Worm (Caenorhabditis elegans) whole organism, young adult: ENCODE data around the gene tcc-1.
A peak's percentile ranks its signal among the peaks of the same experiment; 100 is the strongest.

Experiments
- B0261.1 ChIP-seq: sonication (generic microtip); optimal IDR thresholded peaks from 2 replicates; lab custom pipeline; 2016; ENCODE audit warnings: mild to moderate bottlenecking, missing genetic modification characterization, moderate library complexity, missing compliant biosample characterization
- B0336.3 ChIP-seq: fragments of 200-800 bp; sonication (Bioruptor generic); IDR thresholded peaks from 2 replicates; pipeline ENCODE4 v1.3.6; 2022; ENCODE audit warnings: missing genetic modification characterization, missing compliant biosample characterization
- C06A6.2 ChIP-seq: fragments of 200-800 bp; sonication (Bioruptor generic); conservative IDR thresholded peaks from 2 replicates; pipeline ENCODE4 v1.3.6; 2022; ENCODE audit warnings: missing genetic modification characterization, missing compliant biosample characterization
- F57A8.1 ChIP-seq: fragments of 200-800 bp; sonication (Bioruptor generic); optimal IDR thresholded peaks from 2 replicates; lab custom pipeline; 2018; ENCODE audit warnings: mild to moderate bottlenecking, missing genetic modification characterization, moderate library complexity, missing compliant biosample characterization
- T07F8.4 ChIP-seq: sonication (generic microtip); optimal IDR thresholded peaks from 2 replicates; lab custom pipeline; 2016; ENCODE audit warnings: mild to moderate bottlenecking, missing genetic modification characterization, moderate library complexity, missing compliant biosample characterization
- bed-2 ChIP-seq: fragments of 200-800 bp; sonication (Bioruptor generic); IDR thresholded peaks from 2 replicates; pipeline ENCODE4 v1.3.6; 2022; ENCODE audit warnings: missing genetic modification reagents, missing genetic modification characterization, missing compliant biosample characterization
- cebp-1 ChIP-seq, 2 experiments: fragments of 200-800 bp in 1 of 2; sonication (Bioruptor generic) in 1 of 2; sonication (generic microtip) in 1 of 2; IDR thresholded peaks in 1 of 2; optimal IDR thresholded peaks in 1 of 2; 2 replicates each; pipeline versions ENCODE4 v1.3.6 to Lab custom; 2017 to 2022; ENCODE audit warnings: missing compliant biosample characterization in 2 of 2, missing genetic modification characterization in 2 of 2, mild to moderate bottlenecking in 1 of 2, missing genetic modification reagents in 1 of 2, moderate library complexity in 1 of 2
- ceh-58 ChIP-seq: fragments of 200-800 bp; sonication (Bioruptor generic); IDR thresholded peaks from 2 replicates; pipeline ENCODE4 v1.3.6; 2022; ENCODE audit warnings: missing genetic modification characterization, missing compliant biosample characterization
- ceh-79 ChIP-seq: sonication (generic microtip); optimal IDR thresholded peaks from 2 replicates; lab custom pipeline; 2017; ENCODE audit warnings: mild to moderate bottlenecking, missing genetic modification characterization, missing compliant biosample characterization
- chd-7 ChIP-seq: sonication (generic microtip); optimal IDR thresholded peaks from 2 replicates; lab custom pipeline; 2016; ENCODE audit warnings: mild to moderate bottlenecking, missing genetic modification characterization, moderate library complexity, missing compliant biosample characterization
- dox-1 ChIP-seq: fragments of 200-800 bp; sonication (Bioruptor generic); IDR thresholded peaks from 2 replicates; pipeline ENCODE4 v1.3.6; 2022; ENCODE audit warnings: missing genetic modification reagents, missing genetic modification characterization, missing compliant biosample characterization
- dpff-1 ChIP-seq: sonication (generic microtip); optimal IDR thresholded peaks from 2 replicates; lab custom pipeline; 2017; ENCODE audit warnings: mild to moderate bottlenecking, missing genetic modification characterization, missing compliant biosample characterization
- egl-44 ChIP-seq: fragments of 200-800 bp; sonication (Bioruptor generic); IDR thresholded peaks from 2 replicates; pipeline ENCODE4 v1.3.6; 2022; ENCODE audit warnings: missing genetic modification reagents, missing genetic modification characterization, missing compliant biosample characterization
- egrh-3 ChIP-seq: fragments of 200-800 bp; sonication (Bioruptor generic); IDR thresholded peaks from 2 replicates; pipeline ENCODE4 v1.3.6; 2022; ENCODE audit warnings: missing genetic modification reagents, missing genetic modification characterization, missing compliant biosample characterization
- gei-17 ChIP-seq: fragments of 200-800 bp; sonication (Bioruptor generic); optimal IDR thresholded peaks from 2 replicates; lab custom pipeline; 2018; ENCODE audit warnings: mild to moderate bottlenecking, missing genetic modification characterization, missing compliant biosample characterization
- hmg-1.2 ChIP-seq: fragments of 200-800 bp; sonication (Bioruptor generic); IDR thresholded peaks from 2 replicates; pipeline ENCODE4 v1.3.6; 2022; ENCODE audit warnings: missing genetic modification reagents, missing genetic modification characterization, missing compliant biosample characterization
- hmg-20 ChIP-seq: fragments of 200-800 bp; sonication (Bioruptor generic); IDR thresholded peaks from 2 replicates; pipeline ENCODE4 v1.3.6; 2022; ENCODE audit warnings: missing genetic modification reagents, missing genetic modification characterization, missing compliant biosample characterization
- lag-1 ChIP-seq: fragments of 200-800 bp; sonication (Bioruptor generic); IDR thresholded peaks from 2 replicates; pipeline ENCODE4 v1.3.6; 2022; ENCODE audit warnings: missing genetic modification reagents, missing genetic modification characterization, missing compliant biosample characterization
- lin-26 ChIP-seq: fragments of 200-800 bp; sonication (Bioruptor generic); IDR thresholded peaks from 2 replicates; pipeline ENCODE4 v1.3.6; 2022; ENCODE audit warnings: missing genetic modification reagents, missing genetic modification characterization, missing compliant biosample characterization
- madf-3 ChIP-seq: fragments of 200-800 bp; sonication (Bioruptor generic); IDR thresholded peaks from 2 replicates; pipeline ENCODE4 v1.3.6; 2022; ENCODE audit warnings: missing genetic modification reagents, missing genetic modification characterization, missing compliant biosample characterization
- mel-28 ChIP-seq: sonication (generic microtip); optimal IDR thresholded peaks from 2 replicates; lab custom pipeline; 2016; ENCODE audit warnings: borderline replicate concordance, mild to moderate bottlenecking, missing genetic modification characterization, missing compliant biosample characterization
- nfya-1 ChIP-seq: sonication (generic microtip); optimal IDR thresholded peaks from 2 replicates; lab custom pipeline; 2017; ENCODE audit warnings: antibody characterized with exemption, missing compliant biosample characterization, missing genetic modification characterization, borderline replicate concordance; ENCODE audit not compliant: insufficient read depth
- nhr-179 ChIP-seq: sonication (generic microtip); optimal IDR thresholded peaks from 2 replicates; lab custom pipeline; 2016; ENCODE audit warnings: mild to moderate bottlenecking, missing genetic modification characterization, missing compliant biosample characterization
- repo-1 ChIP-seq: sonication (generic microtip); optimal IDR thresholded peaks from 2 replicates; lab custom pipeline; 2017; ENCODE audit warnings: mild to moderate bottlenecking, missing genetic modification characterization, missing compliant biosample characterization
- rpc-1 ChIP-seq, 2 experiments: fragments of 150-350 bp in 1 of 2; sonication (generic microtip) in 1 of 2; optimal IDR thresholded peaks; 2 replicates each; lab custom pipeline; 2014 to 2018; ENCODE audit warnings: missing biosample characterization in 1 of 2, missing genetic modification characterization in 1 of 2, missing genetic modification reagents in 1 of 2, missing genotype in 1 of 2
- tbp1 ChIP-seq: fragments of 200-800 bp; sonication (Bioruptor generic); optimal IDR thresholded peaks from 2 replicates; lab custom pipeline; 2018; ENCODE audit warnings: mild to moderate bottlenecking, missing genetic modification characterization, missing compliant biosample characterization
- unc-130 ChIP-seq: sonication (generic microtip); optimal IDR thresholded peaks from 2 replicates; lab custom pipeline; 2016; ENCODE audit warnings: missing genetic modification reagents, missing genetic modification characterization, missing compliant biosample characterization
- xnd-1 ChIP-seq: sonication (generic microtip); optimal IDR thresholded peaks from 2 replicates; lab custom pipeline; 2016; ENCODE audit warnings: missing genotype, missing genetic modification reagents, missing genetic modification characterization, missing compliant biosample characterization
- zfh-2 ChIP-seq: fragments of 200-800 bp; sonication (Bioruptor generic); conservative IDR thresholded peaks from 2 replicates; pipeline ENCODE4 v1.3.6; 2022; ENCODE audit warnings: missing genetic modification reagents, missing genetic modification characterization, missing compliant biosample characterization
- zim-3 ChIP-seq: sonication (generic microtip); optimal IDR thresholded peaks from 2 replicates; lab custom pipeline; 2017; ENCODE audit warnings: mild to moderate bottlenecking, missing genetic modification characterization, moderate library complexity, missing compliant biosample characterization
- ztf-18 ChIP-seq: sonication (generic microtip); optimal IDR thresholded peaks from 2 replicates; lab custom pipeline; 2016; ENCODE audit warnings: missing genotype, mild to moderate bottlenecking, missing genetic modification characterization, missing compliant biosample characterization

The tcc-1 gene

ce11 chrV:17831350-17831749 is 24.4 kb downstream of the tcc-1 start, which contains the start of gene srh-303 (continued):
- no peak for TF ChIP-seq hmg-20 (GFP tag; lab: Robert Waterston, UW)
- no peak for TF ChIP-seq cebp-1 (GFP tag; IDR thresholded peaks at IDR 0.05; lab: Robert Waterston, UW)
- no peak for TF ChIP-seq cebp-1 (tag; optimal IDR thresholded peaks at IDR 0.05; lab: Kevin White, UChicago)
- no peak for TF ChIP-seq unc-130 (GFP tag; lab: Kevin White, UChicago)
- TF ChIP-seq zim-3 = no peak
- TF ChIP-seq, all 124 proteins: peak for 0

ce11 chrV:17828310-17828709 is 27.5 kb downstream of the tcc-1 start, which contains the start of gene srh-304:
TSS of gene srh-304 (plus strand) at chrV:17828610.
- TF ChIP-seq xnd-1 (no peak), egl-44 (GFP tag; lab: Robert Waterston, UW) (no peak)

ce11 chrV:17826325-17826724 is 29.5 kb downstream of the tcc-1 start:
- TF ChIP-seq lin-26 (peak; percentile 57; the same call in 1 of the 2 replicates), B0261.1 (tag; lab: Kevin White, UChicago) (peak; percentile 47), rpc-1 (optimal IDR thresholded peaks at IDR 0.05; lab: Kevin White, UChicago) (peak; percentile 39), rpc-1 (tag; optimal IDR thresholded peaks at IDR 0.05; lab: Kevin White, UChicago) (peak; percentile 68), tbp1 (GFP tag; lab: Kevin White, UChicago) (peak; percentile 83)

- TF ChIP-seq B0336.3 (GFP tag; lab: Robert Waterston, UW) (no peak), mel-28 (no peak), T07F8.4 (no peak), nhr-179 (tag; lab: Kevin White, UChicago) (no peak), madf-3 (GFP tag; lab: Robert Waterston, UW) (no peak), zfh-2 (no peak), F57A8.1 (GFP tag; lab: Kevin White, UChicago) (no peak), dpff-1 (no peak), egrh-3 (GFP tag; lab: Robert Waterston, UW) (no peak), ztf-18 (tag; lab: Kevin White, UChicago) (no peak), hmg-1.2 (no peak), nfya-1 (tag; lab: Kevin White, UChicago) (no peak), dox-1 (GFP tag; lab: Robert Waterston, UW) (no peak), chd-7 (tag; lab: Kevin White, UChicago) (no peak), repo-1 (tag; lab: Kevin White, UChicago) (no peak), ceh-79 (tag; lab: Kevin White, UChicago) (no peak), bed-2 (no peak)
Observed at ce11 chrV:17824610-17825009, 31.2 kb downstream of the tcc-1 start, which contains the start of gene srh-301. TSS of gene srh-301 (plus strand) at chrV:17824910.

ce11 chrV:17821805-17822204 is 34.0 kb downstream of the tcc-1 start, which contains the start of gene srh-300:
TSS of gene srh-300 (plus strand) at chrV:17822105.
- TF ChIP-seq lag-1 (GFP tag; lab: Robert Waterston, UW) (no peak), C06A6.2 (no peak), ceh-58 (GFP tag; lab: Robert Waterston, UW) (no peak), gei-17 (GFP tag; lab: Kevin White, UChicago) (no peak)
